Worm (Caenorhabditis elegans) whole organism, midembryonic: ENCODE results near the gene E04F6.10.

ENCODE experiments used
- cog-1 ChIP-seq: sonication (generic microtip); optimal IDR thresholded peaks from 2 replicates; lab custom pipeline; 2016; ENCODE audit warnings: missing genetic modification characterization, missing compliant biosample characterization
- klf-2 ChIP-seq: fragments of 200-800 bp; sonication (Bioruptor generic); conservative IDR thresholded peaks from 2 replicates; pipeline ENCODE4 v1.3.6; 2022; ENCODE audit warnings: missing genetic modification reagents, missing genetic modification characterization, missing compliant biosample characterization
- tab-1 ChIP-seq: fragments of 200-800 bp; sonication (Bioruptor generic); IDR thresholded peaks from 2 replicates; pipeline ENCODE4 v1.3.6; 2022; ENCODE audit warnings: missing genetic modification characterization, missing compliant biosample characterization
- ztf-23 ChIP-seq: fragments of 200-800 bp; sonication (Bioruptor generic); IDR thresholded peaks from 2 replicates; pipeline ENCODE4 v1.3.6; 2022; ENCODE audit warnings: missing genetic modification reagents, missing genetic modification characterization, missing compliant biosample characterization

DNA sequence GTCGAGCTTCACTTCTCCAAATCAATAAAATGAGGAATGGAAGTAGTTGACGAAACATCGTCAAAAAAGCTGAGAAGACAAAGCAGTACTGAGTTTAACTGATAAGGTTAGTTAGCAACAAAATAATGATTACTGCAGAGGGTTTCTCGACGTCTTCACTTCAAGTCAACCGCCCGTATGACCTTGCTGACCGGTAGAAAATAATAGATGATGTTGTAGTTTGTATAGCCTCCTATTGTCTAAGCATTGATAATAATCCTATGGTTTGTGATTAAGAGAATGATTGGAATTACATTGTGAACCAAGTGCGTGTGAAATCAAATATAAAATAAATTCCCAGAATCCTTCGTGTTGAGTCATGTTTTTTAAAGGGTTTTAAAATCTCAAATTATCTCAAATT is 17.6 kb downstream of the E04F6.10 start, which contains the start of gene E04F6.6:
- TF ChIP-seq ztf-23 (GFP tag; lab: Robert Waterston, UW) (no peak), tab-1 (GFP tag; lab: Robert Waterston, UW) (no peak), cog-1 (tag; lab: Kevin White, UChicago) (no peak), klf-2 (no peak)
